Fruit fly (Drosophila melanogaster): ENCODE results near the gene LKRSDH.

The LKRSDH gene

DNA sequence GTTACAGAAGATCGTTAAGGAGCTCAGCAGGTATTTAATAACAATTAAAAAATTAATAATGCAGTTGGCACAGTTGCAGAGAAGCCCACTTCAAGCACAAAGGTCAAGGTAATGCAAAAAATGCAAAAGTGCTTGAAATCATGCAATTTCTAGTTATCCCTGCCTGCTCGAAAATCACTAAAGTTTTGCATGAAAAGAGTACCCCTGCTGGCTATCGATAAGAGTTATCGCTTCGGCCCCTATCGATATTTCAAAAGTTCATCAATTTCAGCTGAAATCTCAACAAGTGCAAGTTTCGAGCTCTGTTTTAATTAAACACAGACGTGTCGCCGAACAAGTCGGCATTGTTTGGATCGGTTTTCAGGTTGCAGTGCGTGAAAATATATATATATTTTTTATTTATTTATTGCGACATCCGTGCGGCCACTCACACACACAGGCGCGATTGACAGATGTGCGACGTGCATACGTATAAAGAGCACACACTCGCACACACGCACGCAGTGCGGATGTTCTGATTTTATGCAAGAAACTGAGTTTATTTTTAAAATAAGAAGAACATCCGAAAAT is 25.6 kb upstream of the LKRSDH start (continued):
- TF ChIP-seq Bgb (GFP tag; IDR thresholded peaks at IDR 0.05; ENCODE audit: partially characterized antibody) (peak; percentile 88), onecut (GFP tag; IDR thresholded peaks at IDR 0.05) (0 out of 2 replicates have a peak, but pooled peaks have one; percentile 10), Blimp-1 (GFP tag; optimal IDR thresholded peaks at IDR 0.05) (no peak), gro (GFP tag; optimal IDR thresholded peaks at IDR 0.05) (peak; percentile 63), Antp (GFP tag; optimal IDR thresholded peaks at IDR 0.05) (peak; percentile 54), Ssrp (tag; optimal IDR thresholded peaks at IDR 0.05) (peak; percentile 40), esg (GFP tag; conservative IDR thresholded peaks at IDR 0.05) (peak; percentile 39), CG30020 (tag; optimal IDR thresholded peaks at IDR 0.05) (peak; percentile 43), sqz (GFP tag; optimal IDR thresholded peaks at IDR 0.05) (peak; percentile 73), CG7372 (GFP tag; IDR thresholded peaks at IDR 0.05) (peak; percentile 32; the same call in 1 of the 2 replicates), tna (GFP tag; IDR thresholded peaks at IDR 0.05; ENCODE audit: partially characterized antibody) (peak; percentile 67), ranshi (GFP tag; IDR thresholded peaks at IDR 0.05) (0 out of 2 replicates have a peak, but pooled peaks have one; percentile 9), Doc2 (GFP tag; IDR thresholded peaks at IDR 0.05) (no peak), Hr51 (GFP tag; optimal IDR thresholded peaks at IDR 0.05) (peak in 1 of 2 experiments; percentile 8), CoRest (tag; optimal IDR thresholded peaks at IDR 0.05) (peak; percentile 60), Drgx (GFP tag; IDR thresholded peaks at IDR 0.05) (peak; percentile 15; the same call in 1 of the 2 replicates), zen (tag; optimal IDR thresholded peaks at IDR 0.05) (peak; percentile 41), emc (GFP tag; optimal IDR thresholded peaks at IDR 0.05) (no peak), mld (GFP tag; IDR thresholded peaks at IDR 0.05; ENCODE audit: partially characterized antibody) (peak; percentile 76; the same call in 2 of the 3 replicates), CG9215 (GFP tag; IDR thresholded peaks at IDR 0.05) (peak; percentile 37), pan (optimal IDR thresholded peaks at IDR 0.05) (no peak), pan (GFP tag; optimal IDR thresholded peaks at IDR 0.05 in 1 of 2, IDR thresholded peaks at IDR 0.05 in 1 of 2) (peak in 1 of 2 experiments; percentile 73), MBD-R2 (GFP tag; IDR thresholded peaks at IDR 0.05) (peak; percentile 74), CG13287 (GFP tag; IDR thresholded peaks at IDR 0.05; ENCODE audit: partially characterized antibody) (peak; percentile 89), lov (optimal IDR thresholded peaks at IDR 0.05) (no peak), lov (GFP tag; IDR thresholded peaks at IDR 0.05) (0 out of 3 replicates have a peak, but pooled peaks have one; percentile 62), Fer3 (tag; optimal IDR thresholded peaks at IDR 0.05) (peak; percentile 46), CG6813 (GFP tag; optimal IDR thresholded peaks at IDR 0.05) (no peak), D19A (tag; optimal IDR thresholded peaks at IDR 0.05) (peak; percentile 46), mirr (GFP tag; optimal IDR thresholded peaks at IDR 0.05) (peak; percentile 33), Chrac-16 (GFP tag; optimal IDR thresholded peaks at IDR 0.05) (peak; percentile 34), CG2116 (GFP tag; optimal IDR thresholded peaks at IDR 0.05) (peak; percentile 78), crol (GFP tag; IDR thresholded peaks at IDR 0.05) (no peak), CG12155 (GFP tag; optimal IDR thresholded peaks at IDR 0.05) (peak; percentile 29), CG18619 (GFP tag; optimal IDR thresholded peaks at IDR 0.05) (no peak), CG3281 (GFP tag; optimal IDR thresholded peaks at IDR 0.05) (peak; percentile 57), bsh (GFP tag; optimal IDR thresholded peaks at IDR 0.05) (peak; percentile 2 to 38), CG12219 (GFP tag; optimal IDR thresholded peaks at IDR 0.05) (peak; percentile 10), trem (tag; optimal IDR thresholded peaks at IDR 0.05) (peak; percentile 44), CG12744 (GFP tag; optimal IDR thresholded peaks at IDR 0.05) (peak; percentile 36), peb (GFP tag; IDR thresholded peaks at IDR 0.05) (0 out of 2 replicates have a peak, but pooled peaks have one; percentile 37), Hand (GFP tag; optimal IDR thresholded peaks at IDR 0.05) (peak; percentile 2), Hr78 (GFP tag; optimal IDR thresholded peaks at IDR 0.05) (no peak), gfzf (GFP tag; optimal IDR thresholded peaks at IDR 0.05) (peak; percentile 20), tin (GFP tag; optimal IDR thresholded peaks at IDR 0.05) (peak; percentile 68), CG15696 (tag; optimal IDR thresholded peaks at IDR 0.05) (peak; percentile 40), wdn (GFP tag; IDR thresholded peaks at IDR 0.05) (peak; percentile 44; the same call in 1 of the 2 replicates), CG3995 (GFP tag; optimal IDR thresholded peaks at IDR 0.05) (peak; percentile 97), CG7556 (GFP tag; optimal IDR thresholded peaks at IDR 0.05) (peak; percentile 33)
